Fruit fly (Drosophila melanogaster) whole organism, embryonic: ENCODE measurements around the gene CG8236.

Source experiments
- ATbp ChIP-seq: fragments of 200-800 bp; sonication (Bioruptor generic); optimal IDR thresholded peaks from 2 replicates; lab custom pipeline; 2017; ENCODE audit warnings: missing biosample characterization, mild to moderate bottlenecking, missing genetic modification characterization, missing genetic modification reagents
- B-H1 ChIP-seq: fragments of 200-800 bp; sonication (Bioruptor generic); IDR thresholded peaks from 3 replicates; pipeline ENCODE4 v1.3.6; 2022; ENCODE audit warnings: missing biosample characterization, missing genetic modification characterization
- Bgb ChIP-seq: fragments of 200-800 bp; sonication (Bioruptor generic); IDR thresholded peaks from 2 replicates; pipeline ENCODE4 v1.3.6; 2022; ENCODE audit warnings: missing biosample characterization, missing genetic modification characterization; ENCODE audit not compliant: partially characterized antibody
- CG11085 ChIP-seq: fragments of 200-800 bp; sonication (Bioruptor generic); IDR thresholded peaks from 2 replicates; pipeline ENCODE4 v1.3.6; 2022; ENCODE audit warnings: missing biosample characterization, missing genetic modification characterization
- CG11723 ChIP-seq: fragments of 200-800 bp; sonication (Bioruptor generic); optimal IDR thresholded peaks from 2 replicates; lab custom pipeline; 2017; ENCODE audit warnings: missing biosample characterization, mild to moderate bottlenecking, missing genetic modification characterization
- CG1233 ChIP-seq: fragments of 200-800 bp; sonication (Bioruptor generic); optimal IDR thresholded peaks from 4 replicates; lab custom pipeline; 2018; ENCODE audit warnings: missing biosample characterization, mild to moderate bottlenecking, missing genetic modification characterization
- CG12942 ChIP-seq: fragments of 200-800 bp; sonication (Bioruptor generic); optimal IDR thresholded peaks from 3 replicates; lab custom pipeline; 2016; ENCODE audit warnings: missing biosample characterization, missing genetic modification characterization
- CG14014 ChIP-seq: fragments of 200-800 bp; sonication (Bioruptor generic); IDR thresholded peaks from 2 replicates; pipeline ENCODE4 v1.3.6; 2022; ENCODE audit warnings: missing biosample characterization, missing genetic modification characterization
- CG17802 ChIP-seq: fragments of 200-800 bp; sonication (Bioruptor generic); optimal IDR thresholded peaks from 2 replicates; lab custom pipeline; 2018; ENCODE audit warnings: missing biosample characterization, mild to moderate bottlenecking, missing genetic modification characterization, moderate library complexity
- CG18619 ChIP-seq: fragments of 200-800 bp; sonication (Bioruptor generic); optimal IDR thresholded peaks from 3 replicates; lab custom pipeline; 2017; ENCODE audit warnings: missing biosample characterization, mild to moderate bottlenecking, missing genetic modification characterization
- CG31365 ChIP-seq: fragments of 200-800 bp; sonication (Bioruptor generic); optimal IDR thresholded peaks from 2 replicates; lab custom pipeline; 2018; ENCODE audit warnings: missing biosample characterization, mild to moderate bottlenecking, missing genetic modification characterization
- CG4617 ChIP-seq: fragments of 200-800 bp; sonication (Bioruptor generic); optimal IDR thresholded peaks from 3 replicates; lab custom pipeline; 2016; ENCODE audit warnings: missing biosample characterization, missing genetic modification characterization, borderline replicate concordance
- CG6272 ChIP-seq: fragments of 200-800 bp; sonication (Bioruptor generic); IDR thresholded peaks from 2 replicates; pipeline ENCODE4 v1.3.6; 2022; ENCODE audit warnings: missing biosample characterization, missing genetic modification characterization
- CG6689 ChIP-seq: fragments of 200-800 bp; sonication (Bioruptor generic); IDR thresholded peaks from 2 replicates; pipeline ENCODE4 v1.3.6; 2022; ENCODE audit warnings: missing biosample characterization, missing genetic modification characterization
- CG7987 ChIP-seq: fragments of 200-800 bp; sonication (Bioruptor generic); optimal IDR thresholded peaks from 2 replicates; lab custom pipeline; 2018; ENCODE audit warnings: missing biosample characterization, mild to moderate bottlenecking, missing genetic modification characterization, moderate library complexity
- CG8765 ChIP-seq: fragments of 200-800 bp; sonication (Bioruptor generic); IDR thresholded peaks from 2 replicates; pipeline ENCODE4 v1.3.6; 2022; ENCODE audit warnings: missing biosample characterization, missing genetic modification characterization
- Dp ChIP-seq: fragments of 200-800 bp; sonication (Bioruptor generic); optimal IDR thresholded peaks from 2 replicates; lab custom pipeline; 2018; ENCODE audit warnings: missing biosample characterization, mild to moderate bottlenecking, missing genetic modification characterization, moderate library complexity
- HLHmδ ChIP-seq: fragments of 200-800 bp; sonication (Bioruptor generic); optimal IDR thresholded peaks from 2 replicates; lab custom pipeline; 2018; ENCODE audit warnings: missing biosample characterization, mild to moderate bottlenecking, missing genetic modification characterization, moderate library complexity
- Mad ChIP-seq: fragments of 200-800 bp; sonication (Bioruptor generic); optimal IDR thresholded peaks from 2 replicates; lab custom pipeline; 2016; ENCODE audit warnings: missing biosample characterization, missing genetic modification characterization
- Neu2 ChIP-seq: fragments of 200-800 bp; sonication (Bioruptor generic); optimal IDR thresholded peaks from 3 replicates; lab custom pipeline; 2016; ENCODE audit warnings: missing biosample characterization, missing genetic modification characterization, borderline replicate concordance
- NfI ChIP-seq: fragments of 200-800 bp; sonication (Bioruptor generic); optimal IDR thresholded peaks from 3 replicates; lab custom pipeline; 2018; ENCODE audit warnings: missing biosample characterization, mild to moderate bottlenecking, missing genetic modification characterization, moderate library complexity
- Poxn ChIP-seq: fragments of 200-800 bp; sonication (Bioruptor generic); IDR thresholded peaks from 2 replicates; pipeline ENCODE4 v1.3.6; 2022; ENCODE audit warnings: missing biosample characterization, missing genetic modification characterization
- Xbp1 ChIP-seq: fragments of 200-800 bp; sonication (Bioruptor generic); optimal IDR thresholded peaks from 3 replicates; lab custom pipeline; 2016; ENCODE audit warnings: missing biosample characterization, mild to moderate bottlenecking, missing genetic modification characterization
- Xrp1 ChIP-seq: fragments of 200-800 bp; sonication (Bioruptor generic); IDR thresholded peaks from 2 replicates; pipeline ENCODE4 v1.3.6; 2022; ENCODE audit warnings: missing biosample characterization, missing genetic modification characterization
- bigmax ChIP-seq: fragments of 200-800 bp; sonication (Bioruptor generic); optimal IDR thresholded peaks from 2 replicates; lab custom pipeline; 2018; ENCODE audit warnings: missing biosample characterization, mild to moderate bottlenecking, missing genetic modification characterization
- bsh ChIP-seq, 2 experiments: fragments of 200-800 bp; sonication (Bioruptor generic); optimal IDR thresholded peaks; 2 replicates each; lab custom pipeline; 2017 to 2018; ENCODE audit warnings: mild to moderate bottlenecking in 2 of 2, missing biosample characterization in 2 of 2, missing genetic modification characterization in 2 of 2, moderate library complexity in 1 of 2
- cato ChIP-seq: fragments of 200-800 bp; sonication (Bioruptor generic); optimal IDR thresholded peaks from 2 replicates; lab custom pipeline; 2016; ENCODE audit warnings: missing biosample characterization, missing genetic modification characterization, borderline replicate concordance
- chn ChIP-seq: fragments of 200-800 bp; sonication (Bioruptor generic); optimal IDR thresholded peaks from 2 replicates; lab custom pipeline; 2016; ENCODE audit warnings: missing biosample characterization, missing genetic modification characterization
- crol ChIP-seq: fragments of 200-800 bp; sonication (Bioruptor generic); IDR thresholded peaks from 2 replicates; pipeline ENCODE4 v1.3.6; 2022; ENCODE audit warnings: missing biosample characterization, missing genetic modification characterization
- dimm ChIP-seq: fragments of 200-800 bp; sonication (Bioruptor generic); IDR thresholded peaks from 2 replicates; pipeline ENCODE4 v1.3.6; 2022; ENCODE audit warnings: missing biosample characterization, missing genetic modification characterization
- dm ChIP-seq: fragments of 200-800 bp; sonication (Bioruptor generic); optimal IDR thresholded peaks from 3 replicates; lab custom pipeline; 2016; ENCODE audit warnings: missing biosample characterization, missing genetic modification characterization
- emc ChIP-seq: fragments of 200-800 bp; sonication (Bioruptor generic); optimal IDR thresholded peaks from 2 replicates; lab custom pipeline; 2016; ENCODE audit warnings: missing biosample characterization, missing genetic modification characterization
- esg ChIP-seq: fragments of 200-800 bp; sonication (Bioruptor generic); conservative IDR thresholded peaks from 2 replicates; pipeline ENCODE4 v1.3.6; 2022; ENCODE audit warnings: missing biosample characterization, missing genetic modification characterization
- fd102C ChIP-seq: fragments of 200-800 bp; sonication (Bioruptor generic); optimal IDR thresholded peaks from 2 replicates; lab custom pipeline; 2018; ENCODE audit warnings: missing biosample characterization, mild to moderate bottlenecking, missing genetic modification characterization, moderate library complexity
- gcm2 ChIP-seq: fragments of 200-800 bp; sonication (Bioruptor generic); optimal IDR thresholded peaks from 2 replicates; lab custom pipeline; 2016; ENCODE audit warnings: missing biosample characterization, missing genetic modification characterization
- ind ChIP-seq: fragments of 200-800 bp; sonication (Bioruptor generic); optimal IDR thresholded peaks from 3 replicates; lab custom pipeline; 2016; ENCODE audit warnings: missing biosample characterization, missing genetic modification characterization
- lab ChIP-seq: fragments of 200-800 bp; sonication (Bioruptor generic); optimal IDR thresholded peaks from 3 replicates; lab custom pipeline; 2017; ENCODE audit warnings: missing biosample characterization, missing genetic modification characterization, mild to moderate bottlenecking, moderate library complexity, missing genetic modification reagents
- nau ChIP-seq: fragments of 200-800 bp; sonication (Bioruptor generic); optimal IDR thresholded peaks from 3 replicates; lab custom pipeline; 2017; ENCODE audit warnings: missing biosample characterization, mild to moderate bottlenecking, missing genetic modification characterization, missing genetic modification reagents
- pum ChIP-seq: fragments of 200-800 bp; sonication (Bioruptor generic); optimal IDR thresholded peaks from 2 replicates; lab custom pipeline; 2016; ENCODE audit warnings: missing biosample characterization, missing genetic modification characterization
- slou ChIP-seq: fragments of 200-800 bp; sonication (Bioruptor generic); optimal IDR thresholded peaks from 3 replicates; lab custom pipeline; 2016; ENCODE audit warnings: missing biosample characterization, missing genetic modification characterization
- slp2 ChIP-seq: fragments of 200-800 bp; sonication (Bioruptor generic); optimal IDR thresholded peaks from 2 replicates; lab custom pipeline; 2016; ENCODE audit warnings: missing biosample characterization, missing genetic modification characterization
- sob ChIP-seq: fragments of 200-800 bp; sonication (Bioruptor generic); IDR thresholded peaks from 2 replicates; pipeline ENCODE4 v1.3.6; 2022; ENCODE audit warnings: missing biosample characterization, missing genetic modification characterization
- trem ChIP-seq: fragments of 200-800 bp; optimal IDR thresholded peaks from 3 replicates; lab custom pipeline; 2019; ENCODE audit warnings: missing biosample characterization, mild to moderate bottlenecking, missing genetic modification characterization, moderate library complexity
- trh ChIP-seq: fragments of 200-800 bp; sonication (Bioruptor generic); optimal IDR thresholded peaks from 2 replicates; lab custom pipeline; 2016; ENCODE audit warnings: missing biosample characterization, missing genetic modification characterization
- usp ChIP-seq: fragments of >200 bp; optimal IDR thresholded peaks from 2 replicates; lab custom pipeline; 2017; ENCODE audit warnings: missing biosample characterization, missing genetic modification characterization
- vfl ChIP-seq: fragments of 200-800 bp; sonication (Bioruptor generic); optimal IDR thresholded peaks from 2 replicates; lab custom pipeline; 2016; ENCODE audit warnings: missing biosample characterization, missing genetic modification characterization
- vvl ChIP-seq: fragments of 200-800 bp; sonication (Bioruptor generic); IDR thresholded peaks from 2 replicates; pipeline ENCODE4 v1.3.6; 2022; ENCODE audit warnings: missing biosample characterization, missing genetic modification characterization
- wdn ChIP-seq: fragments of 200-800 bp; sonication (Bioruptor generic); IDR thresholded peaks from 2 replicates; pipeline ENCODE4 v1.3.6; 2022; ENCODE audit warnings: missing biosample characterization, missing genetic modification characterization
- zfh1 ChIP-seq: fragments of 200-800 bp; sonication (Bioruptor generic); IDR thresholded peaks from 3 replicates; pipeline ENCODE4 v1.3.6; 2022; ENCODE audit warnings: missing biosample characterization, missing genetic modification characterization

CG8236 gene

DNA sequence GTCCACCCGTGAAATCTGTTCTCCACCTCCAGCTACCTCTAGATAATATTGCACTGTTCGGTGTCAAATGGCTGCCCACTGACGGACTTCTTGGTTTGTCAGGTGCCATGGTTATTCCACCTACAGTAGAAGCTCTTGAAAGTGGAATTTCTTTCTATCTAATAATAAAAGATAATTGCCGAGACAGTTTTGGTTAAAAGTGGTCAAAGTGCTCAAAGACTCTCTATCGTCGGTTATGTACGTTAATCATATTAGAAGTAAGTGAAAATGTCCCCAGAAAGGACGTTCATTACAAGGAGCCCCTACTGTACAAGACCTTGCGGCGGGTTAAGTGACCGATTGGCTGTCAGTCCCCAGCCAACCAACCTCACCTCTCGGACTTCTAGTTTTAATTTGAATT lies 25.0 kb upstream of the CG8236 start (continued):
- no peak for TF ChIP-seq bigmax (GFP tag; lab: Kevin White, UChicago)

DNA sequence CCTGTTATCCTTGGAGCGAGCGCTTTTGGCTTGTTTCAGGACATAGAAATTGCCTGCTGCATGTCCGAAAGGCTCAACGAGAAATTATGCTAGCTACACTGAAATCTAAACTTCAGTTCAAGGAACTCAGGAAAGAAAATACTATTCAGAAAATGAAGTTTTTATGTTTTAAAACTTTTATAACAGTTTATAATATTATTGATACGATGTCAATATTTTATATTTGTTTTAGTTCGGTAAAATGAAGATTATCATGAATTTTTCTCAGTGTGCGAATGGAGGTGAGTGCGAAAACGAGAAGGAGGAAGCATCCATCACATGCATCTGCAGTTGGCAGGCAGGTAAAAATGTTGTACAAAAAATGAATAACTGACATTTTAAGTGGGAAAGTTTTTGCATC lies 22.8 kb upstream of the CG8236 start:
- TF ChIP-seq zfh1 (GFP tag; lab: Robert Waterston, UW): peak; percentile 64; the same call in 1 of the 3 replicates
- TF ChIP-seq CG6272 (GFP tag; lab: Robert Waterston, UW): no peak
- no peak for TF ChIP-seq CG31365
- peak; percentile 20 for TF ChIP-seq CG18619 (GFP tag; lab: Kevin White, UChicago)
- peak; percentile 55 for TF ChIP-seq Mad (GFP tag; lab: Kevin White, UChicago)
- TF ChIP-seq lab: peak; percentile 59
- 0 out of 2 replicates have a peak, but pooled peaks have one; percentile 4 for TF ChIP-seq wdn (GFP tag; lab: Robert Waterston, UW)
- no peak for TF ChIP-seq nau (GFP tag; lab: Kevin White, UChicago)
- TF ChIP-seq dimm (GFP tag; lab: Robert Waterston, UW): 0 out of 2 replicates have a peak, but pooled peaks have one; percentile 28
- peak in 1 of 2 experiments; percentile 75 for TF ChIP-seq bsh (GFP tag; optimal IDR thresholded peaks at IDR 0.05; lab: Kevin White, UChicago)
- no peak for TF ChIP-seq Bgb
- TF ChIP-seq CG11085: 0 out of 2 replicates have a peak, but pooled peaks have one; percentile 22
- no peak for TF ChIP-seq trh
- TF ChIP-seq crol (GFP tag; lab: Robert Waterston, UW): no peak
- peak; percentile 78 for TF ChIP-seq Xrp1 (GFP tag; lab: Robert Waterston, UW)
- TF ChIP-seq CG7987: no peak
- 0 out of 2 replicates have a peak, but pooled peaks have one; percentile 23 for TF ChIP-seq CG14014 (GFP tag; lab: Robert Waterston, UW)
- no peak for TF ChIP-seq usp (GFP tag; lab: Kevin White, UChicago)
- TF ChIP-seq Dp (GFP tag; lab: Kevin White, UChicago): no peak
- TF ChIP-seq trem (tag; lab: Kevin White, UChicago): peak; percentile 65
- no peak for TF ChIP-seq vfl (GFP tag; lab: Kevin White, UChicago)
- peak; percentile 66 for TF ChIP-seq Xbp1 (GFP tag; lab: Kevin White, UChicago)
- no peak for TF ChIP-seq CG11723 (GFP tag; lab: Kevin White, UChicago)
- TF ChIP-seq slou (GFP tag; lab: Kevin White, UChicago): no peak
- peak; percentile 43 for TF ChIP-seq CG12942 (GFP tag; lab: Kevin White, UChicago)
- peak; percentile 37 for TF ChIP-seq ATbp (GFP tag; lab: Kevin White, UChicago)
- TF ChIP-seq B-H1: peak; percentile 31; the same call in 2 of the 3 replicates
- TF ChIP-seq slp2: no peak
- TF ChIP-seq CG4617 (GFP tag; lab: Kevin White, UChicago): peak; percentile 17
- peak; percentile 63 for TF ChIP-seq CG8765 (GFP tag; lab: Robert Waterston, UW)
- TF ChIP-seq HLHmδ (GFP tag; lab: Kevin White, UChicago): no peak
- TF ChIP-seq dm (GFP tag; lab: Kevin White, UChicago): no peak
- no peak for TF ChIP-seq cato
- peak; percentile 63 for TF ChIP-seq CG6689
- TF ChIP-seq Poxn (GFP tag; lab: Robert Waterston, UW): no peak
- peak; percentile 55; the same call in 1 of the 2 replicates for TF ChIP-seq sob
- no peak for TF ChIP-seq CG17802 (tag; lab: Kevin White, UChicago)
- TF ChIP-seq emc (GFP tag; lab: Kevin White, UChicago): no peak
- TF ChIP-seq chn: peak; percentile 49
- peak; percentile 68 for TF ChIP-seq esg (GFP tag; lab: Robert Waterston, UW)
- peak; percentile 73 for TF ChIP-seq vvl (GFP tag; lab: Robert Waterston, UW)
- TF ChIP-seq NfI (GFP tag; lab: Kevin White, UChicago): peak; percentile 16
- TF ChIP-seq gcm2: no peak
- peak; percentile 25 for TF ChIP-seq fd102C (GFP tag; lab: Kevin White, UChicago)
- peak; percentile 54 for TF ChIP-seq ind (GFP tag; lab: Kevin White, UChicago)
- TF ChIP-seq CG1233: peak; percentile 6
- no peak for TF ChIP-seq Neu2 (GFP tag; lab: Kevin White, UChicago)
- TF ChIP-seq pum (GFP tag; lab: Kevin White, UChicago): no peak
